Fruit fly (Drosophila melanogaster): ENCODE data around the gene CG12071.

CG12071 gene

dm6 chr3R:30902061-30902460 is 21.2 kb upstream of the CG12071 start, which contains the start of gene CG33483:
CG33483 (minus strand) TSS chr3R:30902161.
- no peak for TF ChIP-seq Sox102F (GFP tag; optimal IDR thresholded peaks at IDR 0.05)
- no peak for TF ChIP-seq Eip78C (GFP tag)
- no peak for TF ChIP-seq salr (GFP tag; optimal IDR thresholded peaks at IDR 0.05)
- no peak for TF ChIP-seq CG6276 (GFP tag; optimal IDR thresholded peaks at IDR 0.05)
- no peak for TF ChIP-seq esn (GFP tag; optimal IDR thresholded peaks at IDR 0.05)
- TF ChIP-seq CG8119 (GFP tag; IDR thresholded peaks at IDR 0.05): no peak
- no peak for TF ChIP-seq CG34406 (GFP tag; optimal IDR thresholded peaks at IDR 0.05)
- no peak for TF ChIP-seq CG10669 (GFP tag; optimal IDR thresholded peaks at IDR 0.05)

dm6 chr3R:30893738-30894137 is 12.9 kb upstream of the CG12071 start, which contains the start of gene Cyp4c3:
Cyp4c3 (plus strand) TSS chr3R:30894038.
- TF ChIP-seq CG6276 (GFP tag; optimal IDR thresholded peaks at IDR 0.05): no peak

dm6 chr3R:30890045-30890444 is 9.2 kb upstream of the CG12071 start:
- no peak for TF ChIP-seq CG8319 (GFP tag; optimal IDR thresholded peaks at IDR 0.05)
- peak; percentile 24 for TF ChIP-seq Met (GFP tag; optimal IDR thresholded peaks at IDR 0.05)
- no peak for TF ChIP-seq fd59A (GFP tag; optimal IDR thresholded peaks at IDR 0.05)
- TF ChIP-seq cyc (GFP tag; optimal IDR thresholded peaks at IDR 0.05): peak; percentile 13
- TF ChIP-seq CG4318 (GFP tag; optimal IDR thresholded peaks at IDR 0.05): no peak
- peak; percentile 29 for TF ChIP-seq CG6792 (GFP tag; optimal IDR thresholded peaks at IDR 0.05)
- peak; percentile 70 for TF ChIP-seq CG15336 (GFP tag; IDR thresholded peaks at IDR 0.05)
- no peak for TF ChIP-seq CG11762 (GFP tag; optimal IDR thresholded peaks at IDR 0.05; ENCODE audit: insufficient read depth)
- TF ChIP-seq vri (GFP tag; optimal IDR thresholded peaks at IDR 0.05): no peak
- TF ChIP-seq CG3032 (tag; optimal IDR thresholded peaks at IDR 0.05): no peak
- TF ChIP-seq fd85E (GFP tag; optimal IDR thresholded peaks at IDR 0.05): no peak
- TF ChIP-seq spab (GFP tag; optimal IDR thresholded peaks at IDR 0.05): no peak
- TF ChIP-seq CG10631 (GFP tag; optimal IDR thresholded peaks at IDR 0.05): peak; percentile 18
- no peak for TF ChIP-seq CG6808 (GFP tag; optimal IDR thresholded peaks at IDR 0.05)
- no peak for TF ChIP-seq CG7368 (GFP tag; optimal IDR thresholded peaks at IDR 0.05)
- peak; percentile 44 for TF ChIP-seq svp (GFP tag)
- TF ChIP-seq CG31627 (GFP tag; optimal IDR thresholded peaks at IDR 0.05): peak; percentile 34
- TF ChIP-seq Eip93F (GFP tag; optimal IDR thresholded peaks at IDR 0.05): no peak
- TF ChIP-seq ss (GFP tag; optimal IDR thresholded peaks at IDR 0.05): no peak
- no peak; the same call in 1 of the 2 replicates for TF ChIP-seq Gug (GFP tag; IDR thresholded peaks at IDR 0.05)
- TF ChIP-seq OdsH (GFP tag; optimal IDR thresholded peaks at IDR 0.05): peak; percentile 23
- peak; percentile 69 for TF ChIP-seq CG11294 (GFP tag; IDR thresholded peaks at IDR 0.05)
- TF ChIP-seq Lpt (GFP tag; optimal IDR thresholded peaks at IDR 0.05): no peak
- TF ChIP-seq pdm3 (GFP tag; optimal IDR thresholded peaks at IDR 0.05): peak; percentile 37
- no peak for TF ChIP-seq CG10669 (GFP tag; optimal IDR thresholded peaks at IDR 0.05)
- peak; percentile 23 for TF ChIP-seq acj6 (GFP tag; optimal IDR thresholded peaks at IDR 0.05)
- TF ChIP-seq net (GFP tag; optimal IDR thresholded peaks at IDR 0.05): no peak
- TF ChIP-seq lz (GFP tag; optimal IDR thresholded peaks at IDR 0.05): peak; percentile 17
- no peak for TF ChIP-seq CG6854 (GFP tag; optimal IDR thresholded peaks at IDR 0.05)
- TF ChIP-seq Blimp-1 (GFP tag; optimal IDR thresholded peaks at IDR 0.05): no peak
- no peak for TF ChIP-seq salr (GFP tag; optimal IDR thresholded peaks at IDR 0.05)
- no peak for TF ChIP-seq CG32006 (GFP tag; optimal IDR thresholded peaks at IDR 0.05)
- TF ChIP-seq dac (GFP tag; optimal IDR thresholded peaks at IDR 0.05): no peak
- TF ChIP-seq Hr4 (GFP tag; optimal IDR thresholded peaks at IDR 0.05): no peak
- no peak for TF ChIP-seq CG9139 (GFP tag; optimal IDR thresholded peaks at IDR 0.05)
- TF ChIP-seq fkh (GFP tag; optimal IDR thresholded peaks at IDR 0.05): no peak
- TF ChIP-seq CG34406 (GFP tag; optimal IDR thresholded peaks at IDR 0.05): no peak
- no peak for TF ChIP-seq Hr38 (GFP tag; optimal IDR thresholded peaks at IDR 0.05)
- TF ChIP-seq dsx (GFP tag; optimal IDR thresholded peaks at IDR 0.05; ENCODE audit: poor library complexity, severe bottlenecking): no peak
- peak; percentile 75 for TF ChIP-seq eg (GFP tag; IDR thresholded peaks at IDR 0.05)
- TF ChIP-seq Smox (GFP tag; optimal IDR thresholded peaks at IDR 0.05): peak; percentile 19
- peak; percentile 51 for TF ChIP-seq CG3919 (GFP tag; optimal IDR thresholded peaks at IDR 0.05)
- peak; percentile 47 for TF ChIP-seq Hr39 (GFP tag; optimal IDR thresholded peaks at IDR 0.05)
- peak; percentile 14 for TF ChIP-seq Sox102F (GFP tag; optimal IDR thresholded peaks at IDR 0.05)

Data from whole organism, prepupa.